Worm (Caenorhabditis elegans) whole organism, L4 larva: Measurements from ENCODE around the gene F40G12.11.

ENCODE experiments used
- ama-1 ChIP-seq: fragments of 150-350 bp; optimal IDR thresholded peaks from 2 replicates; lab custom pipeline; 2014; ENCODE audit warnings: inconsistent platforms, mixed read lengths
- lin-13 ChIP-seq: fragments of 150-350 bp; optimal IDR thresholded peaks from 2 replicates; lab custom pipeline; 2014; ENCODE audit warnings: missing biosample characterization, missing genetic modification reagents, missing genetic modification characterization
- nhr-76 ChIP-seq: fragments of 150-350 bp; optimal IDR thresholded peaks from 2 replicates; lab custom pipeline; 2014; ENCODE audit warnings: missing biosample characterization, missing genetic modification characterization
- skn-1 ChIP-seq: fragments of 150-350 bp; optimal IDR thresholded peaks from 2 replicates; lab custom pipeline; 2014; ENCODE audit warnings: missing biosample characterization, missing genetic modification characterization

DNA sequence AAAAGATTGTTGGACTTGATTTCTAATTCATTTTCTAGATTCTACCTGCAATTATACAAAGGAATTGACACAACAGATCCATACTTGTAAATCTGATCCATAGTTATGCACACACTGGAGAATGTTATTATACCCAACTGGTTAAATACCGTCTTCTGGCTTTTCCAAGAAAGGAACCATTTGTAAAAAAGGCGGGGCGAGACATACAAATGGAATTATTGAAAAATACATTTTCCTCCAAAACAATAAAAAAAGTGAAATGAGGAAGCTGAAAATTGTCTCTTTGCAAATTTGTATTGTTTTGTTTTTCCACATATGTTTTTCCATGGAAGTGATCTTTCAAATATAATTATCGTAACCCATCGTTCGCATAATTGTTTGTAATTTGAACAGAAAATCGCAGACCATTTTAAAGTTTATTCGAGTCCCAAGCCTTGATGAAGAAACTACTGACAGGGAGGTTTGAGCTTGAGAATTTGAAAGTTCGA lies 3.7 kb upstream of the F40G12.11 start, which contains the start of the genes srt-74 and F40G12.9:
- TF ChIP-seq nhr-76 (tag; lab: Kevin White, UChicago) (no peak), ama-1 (lab: Kevin White, UChicago) (no peak), lin-13 (no peak), skn-1 (no peak)
